Worm (Caenorhabditis elegans) whole organism, dauer: Measurements from ENCODE around the gene F07C6.6.

ENCODE experiments used
- unc-62 ChIP-seq: sonication (generic microtip); optimal IDR thresholded peaks from 2 replicates; lab custom pipeline; 2017; ENCODE audit warnings: missing biosample characterization, missing genetic modification reagents, missing genetic modification characterization

F07C6.6 gene

DNA sequence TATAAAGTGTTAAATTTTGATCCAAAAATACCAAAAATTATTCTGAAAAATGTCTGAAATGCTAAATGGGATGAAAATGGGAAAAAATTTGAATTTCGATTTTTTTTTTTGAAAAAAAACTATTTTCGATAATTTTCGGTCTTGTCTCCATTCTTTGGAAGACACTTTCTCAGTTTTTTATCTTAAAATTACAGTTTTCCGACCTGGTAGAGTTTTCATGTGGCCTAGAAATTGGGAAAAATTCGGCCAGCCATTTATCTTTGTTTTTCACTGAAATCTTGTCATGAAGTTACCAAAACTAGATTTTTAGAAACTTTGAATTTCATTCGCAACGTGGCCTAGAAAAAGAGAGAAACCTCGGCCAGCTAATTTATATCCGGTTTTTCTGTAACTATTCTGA is 48.3 kb downstream of the F07C6.6 start:
- TF ChIP-seq unc-62 (GFP tag; lab: Kevin White, UChicago) = no peak

DNA sequence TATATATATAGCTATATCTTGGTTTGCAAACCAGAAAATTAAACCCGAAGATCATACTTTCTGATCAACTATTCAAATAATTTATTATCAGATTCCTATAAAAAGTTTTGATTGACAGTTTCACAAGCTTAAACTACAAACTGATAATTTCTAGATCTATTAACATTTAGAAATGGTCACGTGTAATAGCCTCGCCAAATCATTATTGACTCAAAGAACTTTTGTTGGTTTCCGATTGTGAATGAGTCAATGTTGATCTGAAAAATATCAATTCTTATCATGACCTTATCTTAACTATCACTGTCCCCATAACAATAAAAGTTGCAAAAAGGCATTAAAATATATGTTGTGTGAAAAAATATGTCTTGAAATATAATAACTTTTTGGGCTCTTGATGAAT is 49.5 kb downstream of the F07C6.6 start:
- no peak for TF ChIP-seq unc-62 (GFP tag; lab: Kevin White, UChicago)
